1 fruit fly cellular context compared by ENCODE assay signal in the genomic region with DNA sequence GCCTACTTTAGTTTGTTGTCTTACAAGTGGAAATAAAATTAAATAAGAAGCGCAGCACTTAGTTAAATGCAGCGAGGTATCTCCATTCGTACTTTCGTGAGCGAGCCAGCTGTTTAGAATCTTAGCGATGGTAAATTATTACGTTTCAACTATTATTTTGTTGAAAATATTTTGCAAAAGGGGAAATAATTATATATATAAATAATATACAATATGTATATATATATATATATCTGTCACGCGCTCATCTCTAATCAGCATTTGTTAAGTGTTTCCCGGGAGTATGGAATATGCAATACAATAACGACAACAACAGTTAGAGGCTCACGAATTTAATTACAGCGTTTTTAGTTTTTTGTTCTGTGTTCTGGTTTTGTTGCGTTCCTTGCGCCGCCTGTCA.
TF ChIP-seq lines count a peak whose summit lies in the region.

No protein-coding gene starts in this region.

TF ChIP-seq in whole organism, embryonic, 481 proteins besides CTCF, POLR2A, EP300 and RAD21 (continued from another document):
- TF ChIP-seq Dp (GFP tag; optimal IDR thresholded peaks at IDR 0.05; lab: Kevin White, UChicago) (no peak), CG5180 (GFP tag; optimal IDR thresholded peaks at IDR 0.05; lab: Kevin White, UChicago) (peak; percentile 2), CG10979 (tag; optimal IDR thresholded peaks at IDR 0.05; lab: Kevin White, UChicago) (peak; percentile 75), kah (GFP tag; optimal IDR thresholded peaks at IDR 0.05; lab: Kevin White, UChicago) (peak; percentile 17), Sry-β (GFP tag; optimal IDR thresholded peaks at IDR 0.05; lab: Kevin White, UChicago) (peak; percentile 48), CG7839 (tag; optimal IDR thresholded peaks at IDR 0.05; lab: Kevin White, UChicago) (peak; percentile 34), CG15696 (tag; optimal IDR thresholded peaks at IDR 0.05; lab: Kevin White, UChicago) (peak; percentile 73), CG14050 (GFP tag; IDR thresholded peaks at IDR 0.05; lab: Robert Waterston, UW) (no peak), chn (GFP tag; optimal IDR thresholded peaks at IDR 0.05; lab: Kevin White, UChicago) (no peak), Sox100B (GFP tag; optimal IDR thresholded peaks at IDR 0.05; lab: Kevin White, UChicago) (peak; percentile 64), phol (tag; optimal IDR thresholded peaks at IDR 0.05; lab: Kevin White, UChicago) (peak; percentile 45), zfh1 (GFP tag; IDR thresholded peaks at IDR 0.05; lab: Robert Waterston, UW) (peak; percentile 76), vnd (GFP tag; IDR thresholded peaks at IDR 0.05; lab: Robert Waterston, UW; ENCODE audit: partially characterized antibody) (0 out of 3 replicates have a peak, but pooled peaks have one; percentile 13), CG17568 (GFP tag; optimal IDR thresholded peaks at IDR 0.05; lab: Kevin White, UChicago) (no peak), BEAF-32 (GFP tag; optimal IDR thresholded peaks at IDR 0.05; lab: Kevin White, UChicago) (peak; percentile 10), CG14667 (GFP tag; IDR thresholded peaks at IDR 0.05; lab: Robert Waterston, UW) (peak; percentile 24; the same call in 1 of the 2 replicates), Hr39 (optimal IDR thresholded peaks at IDR 0.05; lab: Kevin White, UChicago) (no peak), Abd-B (GFP tag; optimal IDR thresholded peaks at IDR 0.05; lab: Kevin White, UChicago) (no peak), D (optimal IDR thresholded peaks at IDR 0.05; lab: Kevin White, UChicago) (no peak), D (GFP tag; optimal IDR thresholded peaks at IDR 0.05; lab: Kevin White, UChicago) (peak; percentile 39), CG8924 (tag; optimal IDR thresholded peaks at IDR 0.05; lab: Kevin White, UChicago) (no peak), E2f1 (GFP tag; IDR thresholded peaks at IDR 0.05; lab: Robert Waterston, UW) (no peak), CG2712 (tag; optimal IDR thresholded peaks at IDR 0.05; lab: Kevin White, UChicago) (peak; percentile 77), Sox102F (GFP tag; optimal IDR thresholded peaks at IDR 0.05; lab: Kevin White, UChicago) (peak; percentile 21), CG12391 (tag; optimal IDR thresholded peaks at IDR 0.05; lab: Kevin White, UChicago) (no peak), Deaf1 (tag; optimal IDR thresholded peaks at IDR 0.05; lab: Kevin White, UChicago) (peak; percentile 7), Scr (GFP tag; IDR thresholded peaks at IDR 0.05; lab: Robert Waterston, UW; ENCODE audit: partially characterized antibody) (peak; percentile 73), bsh (GFP tag; optimal IDR thresholded peaks at IDR 0.05; lab: Kevin White, UChicago) (peak in 1 of 2 experiments; percentile 22), CG6254 (GFP tag; optimal IDR thresholded peaks at IDR 0.05; lab: Kevin White, UChicago) (peak; percentile 30), CG2116 (GFP tag; optimal IDR thresholded peaks at IDR 0.05; lab: Kevin White, UChicago) (no peak), CG18599 (GFP tag; optimal IDR thresholded peaks at IDR 0.05; lab: Kevin White, UChicago) (peak; percentile 21)
